Fruit fly (Drosophila melanogaster): ENCODE measurements around the gene RpL9.

RpL9 gene

dm6 chr2L:11015320-11015719 is 11.3 kb upstream of the RpL9 start, which contains the start of gene Acp32CD:
TSS of gene Acp32CD (plus strand) at chr2L:11015620.
- no peak for TF ChIP-seq pan (optimal IDR thresholded peaks at IDR 0.05)
- no peak for TF ChIP-seq usp (GFP tag; optimal IDR thresholded peaks at IDR 0.05)
- no peak for TF ChIP-seq psq (optimal IDR thresholded peaks at IDR 0.05)
- no peak for TF ChIP-seq CG8478 (optimal IDR thresholded peaks at IDR 0.05)

DNA sequence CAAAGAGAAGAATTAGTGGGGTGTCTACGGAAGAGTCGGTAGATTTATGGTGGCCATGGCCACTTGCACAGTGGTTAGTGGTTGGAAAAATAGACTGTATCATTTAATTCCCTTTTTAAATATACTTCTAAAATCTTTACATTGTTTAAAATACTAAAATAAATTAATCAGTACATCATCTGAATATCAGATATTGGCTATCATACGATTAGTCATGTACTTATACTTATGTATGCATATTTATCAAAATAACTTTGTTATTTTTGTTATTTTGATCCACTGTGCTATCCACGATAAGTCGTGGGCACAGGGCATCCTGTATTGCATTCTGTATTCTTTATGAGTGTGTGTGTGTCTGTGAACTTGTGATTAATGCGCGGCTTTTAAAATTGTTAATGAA is 10.7 kb upstream of the RpL9 start:
- TF ChIP-seq usp (GFP tag; optimal IDR thresholded peaks at IDR 0.05) (no peak), pan (optimal IDR thresholded peaks at IDR 0.05) (no peak), CG8478 (optimal IDR thresholded peaks at IDR 0.05) (no peak), psq (optimal IDR thresholded peaks at IDR 0.05) (no peak), Dll (optimal IDR thresholded peaks at IDR 0.05) (no peak), EcR (GFP tag; optimal IDR thresholded peaks at IDR 0.05) (no peak)

- no peak for TF ChIP-seq Dll (optimal IDR thresholded peaks at IDR 0.05)
- TF ChIP-seq psq (optimal IDR thresholded peaks at IDR 0.05): no peak
- no peak for TF ChIP-seq EcR (GFP tag; optimal IDR thresholded peaks at IDR 0.05)
- TF ChIP-seq CG8478 (optimal IDR thresholded peaks at IDR 0.05): no peak
- TF ChIP-seq pan (optimal IDR thresholded peaks at IDR 0.05): no peak
- no peak for TF ChIP-seq usp (GFP tag; optimal IDR thresholded peaks at IDR 0.05)
Observed at dm6 chr2L:11014018-11014611, 10.1 kb upstream of the RpL9 start.

- no peak for TF ChIP-seq pan (optimal IDR thresholded peaks at IDR 0.05)
- TF ChIP-seq usp (GFP tag; optimal IDR thresholded peaks at IDR 0.05): no peak
- no peak for TF ChIP-seq CG8478 (optimal IDR thresholded peaks at IDR 0.05)
- no peak for TF ChIP-seq Dll (optimal IDR thresholded peaks at IDR 0.05)
- no peak for TF ChIP-seq EcR (GFP tag; optimal IDR thresholded peaks at IDR 0.05)
- no peak for TF ChIP-seq psq (optimal IDR thresholded peaks at IDR 0.05)
Observed at dm6 chr2L:11010999-11011398, 7.0 kb upstream of the RpL9 start, which contains the start of the genes Art8 and dUTPase. TSS of gene Art8 (minus strand) at chr2L:11011086. TSS of gene dUTPase (plus strand) at chr2L:11011312.

DNA sequence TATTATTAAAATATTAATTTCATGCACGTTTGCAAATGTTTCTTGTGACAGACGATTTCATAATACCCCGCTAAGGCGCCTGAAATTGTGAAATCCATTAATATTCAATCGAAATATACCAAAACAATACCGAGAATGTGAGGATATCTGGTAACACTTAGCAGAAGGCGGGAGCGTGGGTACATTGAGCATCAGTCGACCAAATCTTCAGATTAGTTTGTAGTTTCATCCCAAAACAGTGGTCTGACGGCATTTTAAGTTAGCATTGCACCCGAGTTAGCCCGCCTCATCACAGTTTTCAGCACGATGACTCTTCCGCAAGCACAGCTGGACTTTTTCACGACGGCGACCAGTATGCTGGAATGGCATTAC is 671 bp upstream of the RpL9 start, which contains the start of gene Nup154:
Gene Nup154 (plus strand): TSS at position 147 of the 372 bp plus-strand sequence.
- no peak for TF ChIP-seq psq (optimal IDR thresholded peaks at IDR 0.05)
- TF ChIP-seq usp (GFP tag; optimal IDR thresholded peaks at IDR 0.05): no peak
- no peak for TF ChIP-seq EcR (GFP tag; optimal IDR thresholded peaks at IDR 0.05)
- TF ChIP-seq CG8478 (optimal IDR thresholded peaks at IDR 0.05): no peak
- TF ChIP-seq Dll (optimal IDR thresholded peaks at IDR 0.05): no peak
- TF ChIP-seq pan (optimal IDR thresholded peaks at IDR 0.05): no peak

DNA sequence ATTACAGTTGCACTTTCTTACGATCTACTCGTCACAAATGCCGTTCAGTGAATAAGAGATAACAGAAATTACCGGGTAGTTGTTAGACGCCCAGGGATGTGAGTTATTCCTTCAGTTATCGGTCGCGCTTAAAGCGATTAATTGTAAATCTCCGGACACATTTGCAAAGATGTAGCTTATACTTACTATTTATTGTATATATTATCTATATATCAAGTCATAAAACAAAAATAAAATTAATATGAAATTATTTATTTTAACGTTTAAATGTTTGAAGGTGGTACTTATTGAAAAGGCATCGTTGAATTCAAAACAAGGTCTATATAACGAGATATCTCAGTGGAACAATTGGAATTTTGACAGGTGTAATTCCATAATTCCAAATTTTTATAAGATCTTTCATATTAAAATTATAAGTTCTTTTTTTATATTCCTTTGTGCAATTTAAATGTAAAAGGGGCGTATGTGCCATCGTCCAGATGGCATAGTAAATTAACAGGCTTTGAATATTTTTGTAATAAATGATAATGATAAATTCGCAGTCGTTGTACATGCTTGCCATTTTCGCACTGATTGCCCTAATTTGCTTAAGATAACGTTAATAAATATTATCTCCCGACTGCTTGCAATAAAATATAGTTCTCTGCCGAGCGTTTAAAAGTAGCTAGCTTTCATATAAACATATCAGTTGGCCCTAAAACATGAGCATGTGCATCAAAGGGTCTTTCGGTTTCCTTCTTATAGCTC is 2.4 kb downstream of the RpL9 start, which contains the start of the genes aub and lectin-33A:
Gene aub (minus strand): TSS at position 101 of the 747 bp plus-strand sequence.
Gene lectin-33A (plus strand): TSS at position 697 of the 747 bp plus-strand sequence.
- no peak for TF ChIP-seq Dll (optimal IDR thresholded peaks at IDR 0.05)
- TF ChIP-seq psq (optimal IDR thresholded peaks at IDR 0.05): no peak
- no peak for TF ChIP-seq usp (GFP tag; optimal IDR thresholded peaks at IDR 0.05)

DNA sequence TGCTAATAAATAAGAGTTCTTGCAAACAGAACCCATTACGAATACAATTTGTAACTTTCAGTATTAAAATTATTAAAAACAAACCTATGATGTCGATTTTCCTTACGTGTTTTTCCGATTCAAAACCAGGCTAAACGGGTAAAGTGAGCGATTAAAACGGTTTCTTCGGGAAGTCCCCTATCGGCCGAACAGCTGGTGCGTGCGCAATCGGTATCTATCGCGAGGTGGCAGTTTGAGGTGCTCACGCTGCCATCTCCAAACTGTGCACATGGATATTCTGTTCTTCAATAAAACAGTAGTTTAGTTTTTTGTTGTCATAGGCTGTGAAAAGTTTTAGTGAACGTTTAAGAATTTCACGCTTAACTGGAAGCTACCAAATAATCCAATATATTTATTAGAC is 14.8 kb downstream of the RpL9 start, which contains the start of gene TTLL4A:
Gene TTLL4A (plus strand): TSS at position 240 of the 400 bp plus-strand sequence.
- TF ChIP-seq pan (optimal IDR thresholded peaks at IDR 0.05) (no peak), usp (GFP tag; optimal IDR thresholded peaks at IDR 0.05) (no peak), Dll (optimal IDR thresholded peaks at IDR 0.05) (no peak), psq (optimal IDR thresholded peaks at IDR 0.05) (no peak), EcR (GFP tag; optimal IDR thresholded peaks at IDR 0.05) (no peak)

- TF ChIP-seq psq (optimal IDR thresholded peaks at IDR 0.05) (no peak), Dll (optimal IDR thresholded peaks at IDR 0.05) (no peak), EcR (GFP tag; optimal IDR thresholded peaks at IDR 0.05) (no peak), usp (GFP tag; optimal IDR thresholded peaks at IDR 0.05) (no peak), CG8478 (optimal IDR thresholded peaks at IDR 0.05) (no peak), pan (optimal IDR thresholded peaks at IDR 0.05) (no peak)
Observed at dm6 chr2L:10988026-10988425, 16.0 kb downstream of the RpL9 start.

DNA sequence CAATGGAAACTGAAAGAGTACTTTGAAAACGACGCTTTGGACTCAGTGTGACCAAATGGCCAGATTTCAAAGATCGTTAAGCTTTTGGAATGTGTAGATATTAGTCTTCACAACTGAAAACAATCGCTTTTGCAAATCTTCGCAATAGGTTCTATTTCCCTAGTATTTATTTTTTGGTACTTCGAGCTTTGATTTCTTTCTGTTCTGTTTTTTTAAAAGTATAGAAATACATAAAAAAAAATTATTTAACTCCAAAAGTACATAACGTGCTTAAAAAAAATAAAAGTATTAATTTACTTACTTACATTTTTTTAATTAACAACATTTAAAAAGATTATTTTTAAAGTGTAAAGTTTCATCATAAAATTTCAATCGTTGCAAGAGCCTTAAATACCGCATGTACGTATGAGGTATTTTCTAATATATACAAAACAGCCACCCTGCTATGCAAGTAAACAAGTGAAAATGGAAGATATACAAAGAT is 16.6 kb downstream of the RpL9 start, which contains the start of the genes piwi and CG12253:
Gene piwi (minus strand): TSS at position 51 of the 484 bp plus-strand sequence.
Gene CG12253 (plus strand): TSS at position 437 of the 484 bp plus-strand sequence.
- TF ChIP-seq Dll (optimal IDR thresholded peaks at IDR 0.05): no peak
- TF ChIP-seq EcR (GFP tag; optimal IDR thresholded peaks at IDR 0.05): no peak
- TF ChIP-seq pan (optimal IDR thresholded peaks at IDR 0.05): no peak
- TF ChIP-seq usp (GFP tag; optimal IDR thresholded peaks at IDR 0.05): no peak
- no peak for TF ChIP-seq CG8478 (optimal IDR thresholded peaks at IDR 0.05)
- no peak for TF ChIP-seq psq (optimal IDR thresholded peaks at IDR 0.05)

DNA sequence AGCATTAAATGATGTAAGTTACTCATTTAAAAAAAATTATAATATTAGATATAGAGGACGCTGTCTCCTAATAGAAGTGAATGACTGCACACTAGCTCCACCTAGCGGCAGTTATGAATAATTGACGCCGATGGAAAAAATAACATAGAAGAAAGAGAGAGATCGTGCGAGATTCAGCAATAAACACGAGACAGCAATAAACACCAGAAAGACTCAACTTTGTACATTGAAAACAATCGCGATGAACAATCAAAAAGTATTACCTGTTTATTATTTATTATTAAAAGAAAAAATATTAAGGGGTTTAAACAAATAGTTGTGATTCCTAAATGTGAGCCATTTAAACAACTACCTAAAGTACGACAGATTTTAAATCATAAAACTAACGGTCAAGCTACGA is 17.9 kb downstream of the RpL9 start:
- no peak for TF ChIP-seq CG8478 (optimal IDR thresholded peaks at IDR 0.05)
- no peak for TF ChIP-seq psq (optimal IDR thresholded peaks at IDR 0.05)
- no peak for TF ChIP-seq pan (optimal IDR thresholded peaks at IDR 0.05)
- no peak for TF ChIP-seq EcR (GFP tag; optimal IDR thresholded peaks at IDR 0.05)
- TF ChIP-seq usp (GFP tag; optimal IDR thresholded peaks at IDR 0.05): no peak
- no peak for TF ChIP-seq Dll (optimal IDR thresholded peaks at IDR 0.05)

DNA sequence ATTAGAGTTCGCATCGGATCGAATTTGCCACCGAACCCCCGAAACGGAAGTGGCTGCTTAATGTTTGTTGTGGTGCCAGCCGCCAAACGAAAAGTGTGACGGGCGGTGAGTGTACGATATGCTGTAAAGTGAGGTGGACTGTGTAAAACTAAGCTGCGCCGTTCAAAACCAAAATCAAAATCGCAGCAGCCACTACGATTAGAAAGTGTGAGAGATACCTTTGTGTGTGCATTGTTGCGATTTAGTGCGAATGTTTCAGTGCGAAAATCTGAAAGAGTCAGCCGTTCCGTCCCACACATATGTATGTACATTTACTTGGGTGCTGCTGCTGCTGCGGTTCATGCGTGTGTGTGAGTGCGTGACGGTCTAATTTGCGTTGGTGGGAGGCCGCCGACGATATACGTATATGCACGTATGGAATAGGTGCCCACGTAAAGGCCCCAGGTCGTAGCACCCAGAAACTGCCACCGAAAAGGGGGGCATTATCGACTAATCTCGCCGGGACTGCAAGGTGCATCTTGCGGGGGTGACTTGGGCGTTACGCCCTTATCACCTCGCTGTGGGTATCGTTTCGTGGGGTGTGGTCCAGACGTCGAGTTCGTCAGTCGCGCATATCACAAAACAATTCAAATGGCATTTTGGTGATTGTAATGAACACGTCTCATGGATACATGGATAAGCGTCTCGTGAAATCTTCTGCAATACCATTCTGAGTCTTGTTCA is 27.0 kb downstream of the RpL9 start:
- TF ChIP-seq pan (optimal IDR thresholded peaks at IDR 0.05): peak; percentile 46
- no peak for TF ChIP-seq EcR (GFP tag; optimal IDR thresholded peaks at IDR 0.05)
- no peak for TF ChIP-seq usp (GFP tag; optimal IDR thresholded peaks at IDR 0.05)
- no peak for TF ChIP-seq Dll (optimal IDR thresholded peaks at IDR 0.05)

All from whole organism.